Worm (Caenorhabditis elegans): Measurements from ENCODE around the gene F02A9.1.

F02A9.1 gene

DNA sequence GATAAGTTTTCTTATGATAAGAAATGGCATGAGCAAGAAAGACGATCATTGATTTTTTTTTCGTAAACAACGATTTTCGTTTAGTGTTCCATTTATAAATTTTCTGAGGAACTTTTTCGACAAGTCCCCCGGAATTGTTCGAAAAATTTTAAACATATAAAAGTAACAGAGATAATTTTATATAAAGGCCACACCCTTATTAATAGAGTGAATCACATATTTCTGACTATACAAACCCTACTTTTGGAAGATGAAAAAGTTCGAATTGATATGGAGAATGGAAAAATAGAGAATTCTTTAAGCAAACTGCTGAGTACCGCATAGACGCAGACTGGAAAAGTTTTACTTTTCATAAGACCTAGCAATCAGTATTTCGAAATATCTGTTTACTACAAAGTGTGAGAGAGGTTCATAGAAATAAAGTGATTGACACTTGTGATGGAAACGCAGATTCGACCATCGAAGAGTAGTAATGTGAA lies 26.4 kb downstream of the F02A9.1 start (continued):
- no peak for TF ChIP-seq ceh-82 (tag; optimal IDR thresholded peaks at IDR 0.05)

DNA sequence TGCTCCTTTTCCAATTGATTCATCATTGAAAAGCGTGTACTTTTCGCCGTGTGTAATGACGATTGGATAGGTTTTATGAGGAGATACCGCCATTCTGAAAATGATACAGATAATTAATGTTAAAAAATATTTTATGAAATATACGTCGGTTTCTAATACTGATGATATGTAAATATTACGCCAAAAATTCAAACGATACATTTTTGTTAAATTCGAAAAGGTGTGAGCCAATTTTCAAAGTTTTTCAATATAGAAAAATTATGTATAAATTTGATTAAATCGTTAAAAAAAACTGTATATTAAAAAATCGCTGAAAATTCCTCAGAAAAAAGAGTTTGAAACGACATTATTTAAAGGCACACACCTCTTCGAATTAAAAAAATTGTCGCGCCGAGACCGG lies 27.0 kb downstream of the F02A9.1 start, which contains the start of gene ikke-1:
Gene ikke-1, minus strand, starts transcription at position 101 of the 400 bp plus-strand sequence.
- TF ChIP-seq nhr-12 (tag; optimal IDR thresholded peaks at IDR 0.05) (no peak), nhr-76 (tag; optimal IDR thresholded peaks at IDR 0.05) (no peak), sea-2 (GFP tag; optimal IDR thresholded peaks at IDR 0.05) (no peak), ceh-82 (tag; optimal IDR thresholded peaks at IDR 0.05) (no peak), jun-1 (tag; optimal IDR thresholded peaks at IDR 0.05) (no peak), nfya-1 (tag; optimal IDR thresholded peaks at IDR 0.05; ENCODE audit: insufficient read depth) (no peak), nhr-237 (tag; optimal IDR thresholded peaks at IDR 0.05) (no peak), nhr-77 (tag; optimal IDR thresholded peaks at IDR 0.05) (no peak), daf-12 (tag; optimal IDR thresholded peaks at IDR 0.05) (no peak), ceh-16 (tag; optimal IDR thresholded peaks at IDR 0.05) (no peak), elt-3 (tag; optimal IDR thresholded peaks at IDR 0.05) (no peak), hmg-11 (tag; optimal IDR thresholded peaks at IDR 0.05) (no peak), elt-1 (tag; optimal IDR thresholded peaks at IDR 0.05) (no peak), lin-15B (tag; optimal IDR thresholded peaks at IDR 0.05) (no peak), ama-1 (optimal IDR thresholded peaks at IDR 0.05) (no peak), unc-39 (tag; optimal IDR thresholded peaks at IDR 0.05) (no peak), ZK546.5 (tag; optimal IDR thresholded peaks at IDR 0.05) (no peak), nhr-43 (tag; optimal IDR thresholded peaks at IDR 0.05; ENCODE audit: poor library complexity, severe bottlenecking) (no peak), ceh-28 (tag; optimal IDR thresholded peaks at IDR 0.05) (no peak)

DNA sequence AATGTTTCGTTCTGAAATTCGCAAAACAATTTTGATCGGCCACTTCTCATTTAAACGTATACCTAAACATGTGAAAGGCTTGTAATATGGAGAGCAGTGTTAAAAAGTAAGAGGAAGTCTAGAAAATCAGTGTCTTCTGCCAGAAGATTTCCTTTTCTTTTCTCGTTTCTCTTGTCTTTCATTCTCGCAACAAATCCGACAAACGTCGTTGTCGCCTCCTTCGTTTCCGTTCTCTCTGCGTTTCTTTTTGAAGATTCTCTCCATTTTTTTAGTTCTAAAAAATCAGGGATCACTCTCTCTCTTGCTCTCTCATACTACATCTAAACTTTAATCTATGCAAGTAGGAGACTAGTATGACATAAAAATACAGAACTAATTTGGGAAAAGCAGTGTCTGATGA lies 30.3 kb downstream of the F02A9.1 start:
- TF ChIP-seq skn-1 (tag; optimal IDR thresholded peaks at IDR 0.05) (no peak), nhr-23 (tag; optimal IDR thresholded peaks at IDR 0.05) (no peak), unc-62 (GFP tag; optimal IDR thresholded peaks at IDR 0.05) (no peak), ceh-9 (tag; optimal IDR thresholded peaks at IDR 0.05) (no peak), nhr-76 (tag; optimal IDR thresholded peaks at IDR 0.05) (no peak), fkh-10 (GFP tag; optimal IDR thresholded peaks at IDR 0.05) (peak; percentile 6)

DNA sequence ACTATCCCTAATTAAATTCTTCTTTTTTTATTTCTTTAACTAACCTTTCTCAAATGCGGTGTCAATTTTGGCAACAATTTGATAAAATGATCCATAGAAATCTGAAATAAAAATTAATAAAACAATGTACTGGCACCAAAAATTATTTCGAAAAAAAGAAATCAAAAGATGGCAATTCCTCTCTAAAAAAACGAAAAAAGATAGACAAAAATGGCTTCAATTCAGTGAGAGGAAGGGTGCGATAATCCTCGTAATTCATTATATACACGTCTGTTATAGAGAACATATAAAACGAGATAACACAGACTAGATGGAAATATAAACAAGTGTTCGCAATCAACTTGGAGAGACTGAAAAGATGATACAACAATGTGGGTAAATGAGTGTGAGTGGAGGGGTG lies 31.8 kb downstream of the F02A9.1 start, which contains the start of gene R107.2:
Gene R107.2, minus strand, starts transcription at position 101 of the 400 bp plus-strand sequence.
- no peak for TF ChIP-seq lin-15B (tag; optimal IDR thresholded peaks at IDR 0.05)
- no peak for TF ChIP-seq zag-1 (tag; optimal IDR thresholded peaks at IDR 0.05)
- TF ChIP-seq nhr-43 (tag; optimal IDR thresholded peaks at IDR 0.05; ENCODE audit: poor library complexity, severe bottlenecking), result no peak
- TF ChIP-seq mdl-1 (tag; optimal IDR thresholded peaks at IDR 0.05), result no peak
- no peak for TF ChIP-seq nhr-23 (tag; optimal IDR thresholded peaks at IDR 0.05)
- TF ChIP-seq snpc-4 (tag; optimal IDR thresholded peaks at IDR 0.05), result no peak
- no peak for TF ChIP-seq nhr-77 (tag; optimal IDR thresholded peaks at IDR 0.05)

DNA sequence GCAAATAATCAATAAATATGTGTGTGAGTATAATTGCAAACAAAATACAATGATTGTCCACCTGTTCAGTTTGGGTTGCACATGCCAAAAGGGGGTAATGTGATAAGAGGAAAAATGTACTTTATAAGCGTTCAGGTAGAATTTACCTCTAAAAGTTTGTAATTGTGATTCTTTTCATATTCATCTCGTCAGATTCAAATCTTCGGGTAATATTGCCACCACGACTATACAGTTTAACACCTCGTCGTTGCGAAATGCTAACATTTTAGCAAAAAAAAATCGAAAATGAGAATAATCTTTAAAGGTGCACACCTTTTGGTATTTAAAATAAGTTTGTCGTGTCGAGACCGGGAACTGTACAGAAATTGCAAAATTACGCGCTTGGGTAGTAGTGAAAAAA lies 34.4 kb downstream of the F02A9.1 start, which contains the start of gene nac-2:
Gene nac-2, minus strand, starts transcription at position 101 of the 400 bp plus-strand sequence.
- TF ChIP-seq ceh-28 (tag; optimal IDR thresholded peaks at IDR 0.05), result peak; percentile 0
- no peak for TF ChIP-seq nhr-25 (tag; optimal IDR thresholded peaks at IDR 0.05)

DNA sequence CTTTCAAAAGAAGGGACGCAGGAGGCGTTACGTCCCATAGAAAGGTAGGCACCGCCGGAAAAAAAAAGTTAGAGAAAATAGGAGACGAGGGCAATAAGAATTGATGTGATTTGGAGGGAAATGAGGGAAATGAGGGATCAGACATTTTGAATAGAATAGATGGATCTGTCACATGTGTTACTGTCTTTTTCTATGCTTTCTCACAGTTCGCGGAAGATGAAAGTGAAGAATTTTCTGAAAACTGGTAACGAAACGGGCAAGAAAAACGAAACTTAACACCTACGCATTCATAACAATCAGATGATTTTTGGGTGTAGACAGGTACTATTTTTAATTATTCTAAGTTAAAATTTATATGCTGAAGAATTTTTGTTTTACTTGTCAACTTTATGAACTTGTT lies 40.0 kb downstream of the F02A9.1 start, which contains the start of gene R107.9:
Gene R107.9, plus strand, starts transcription at position 301 of the 400 bp plus-strand sequence.
- TF ChIP-seq pha-4 (tag; optimal IDR thresholded peaks at IDR 0.05), result no peak
- TF ChIP-seq nhr-25 (tag; optimal IDR thresholded peaks at IDR 0.05), result no peak
- TF ChIP-seq egl-5 (tag; optimal IDR thresholded peaks at IDR 0.05), result peak; percentile 17

DNA sequence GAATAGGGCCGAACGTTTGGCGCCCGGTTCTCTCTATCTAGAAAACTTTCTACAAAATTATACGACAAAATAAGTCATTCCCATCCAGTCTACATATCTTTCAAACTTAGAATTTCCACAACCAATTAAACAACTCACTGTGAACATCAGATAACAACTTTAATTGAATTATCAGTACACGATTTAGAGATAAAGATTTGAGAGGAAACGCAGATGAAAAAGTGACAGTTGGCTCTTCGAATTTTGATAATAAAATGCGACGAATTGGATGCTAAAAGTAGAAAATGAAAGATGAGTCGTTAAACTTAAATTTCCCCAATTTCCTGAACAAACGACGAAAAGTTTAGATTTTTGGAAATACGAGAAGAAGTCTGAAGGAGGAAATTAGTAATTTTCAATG lies 42.6 kb downstream of the F02A9.1 start:
- no peak for TF ChIP-seq nhr-67 (tag; optimal IDR thresholded peaks at IDR 0.05)
- TF ChIP-seq egl-27 (tag; optimal IDR thresholded peaks at IDR 0.05), result no peak
- no peak for TF ChIP-seq skn-1 (tag; optimal IDR thresholded peaks at IDR 0.05)
- TF ChIP-seq pqm-1 (tag; optimal IDR thresholded peaks at IDR 0.05), result peak; percentile 62
- TF ChIP-seq ztf-4 (tag; optimal IDR thresholded peaks at IDR 0.05), result no peak
- TF ChIP-seq ztf-11 (tag; optimal IDR thresholded peaks at IDR 0.05), result no peak
- TF ChIP-seq lin-15B (tag; optimal IDR thresholded peaks at IDR 0.05), result no peak
- no peak for TF ChIP-seq aly-2 (tag; optimal IDR thresholded peaks at IDR 0.05)
- TF ChIP-seq fkh-10 (GFP tag; optimal IDR thresholded peaks at IDR 0.05), result no peak
- no peak for TF ChIP-seq nhr-43 (tag; optimal IDR thresholded peaks at IDR 0.05; ENCODE audit: poor library complexity, severe bottlenecking)
- no peak for TF ChIP-seq mdl-1 (tag; optimal IDR thresholded peaks at IDR 0.05)
- peak; percentile 89 for TF ChIP-seq elt-2 (tag; optimal IDR thresholded peaks at IDR 0.05)
- TF ChIP-seq nhr-28 (tag; optimal IDR thresholded peaks at IDR 0.05), result no peak
- TF ChIP-seq nhr-77 (tag; optimal IDR thresholded peaks at IDR 0.05), result no peak
- no peak for TF ChIP-seq elt-3 (tag; optimal IDR thresholded peaks at IDR 0.05)
- TF ChIP-seq zag-1 (tag; optimal IDR thresholded peaks at IDR 0.05), result no peak
